Worm (Caenorhabditis elegans) whole organism, young adult: Measurements from ENCODE around the gene C15B12.9.

ENCODE experiments used
- B0035.1 ChIP-seq: sonication (generic microtip); optimal IDR thresholded peaks from 2 replicates; lab custom pipeline; 2016; ENCODE audit warnings: missing genetic modification characterization, mild to moderate bottlenecking, missing compliant biosample characterization, missing genotype, missing genetic modification reagents
- zfh-2 ChIP-seq: fragments of 200-800 bp; sonication (Bioruptor generic); conservative IDR thresholded peaks from 2 replicates; pipeline ENCODE4 v1.3.6; 2022; ENCODE audit warnings: missing genetic modification reagents, missing genetic modification characterization, missing compliant biosample characterization
- ztf-26 ChIP-seq: sonication (generic microtip); optimal IDR thresholded peaks from 2 replicates; lab custom pipeline; 2017; ENCODE audit warnings: missing genetic modification characterization, missing compliant biosample characterization

DNA sequence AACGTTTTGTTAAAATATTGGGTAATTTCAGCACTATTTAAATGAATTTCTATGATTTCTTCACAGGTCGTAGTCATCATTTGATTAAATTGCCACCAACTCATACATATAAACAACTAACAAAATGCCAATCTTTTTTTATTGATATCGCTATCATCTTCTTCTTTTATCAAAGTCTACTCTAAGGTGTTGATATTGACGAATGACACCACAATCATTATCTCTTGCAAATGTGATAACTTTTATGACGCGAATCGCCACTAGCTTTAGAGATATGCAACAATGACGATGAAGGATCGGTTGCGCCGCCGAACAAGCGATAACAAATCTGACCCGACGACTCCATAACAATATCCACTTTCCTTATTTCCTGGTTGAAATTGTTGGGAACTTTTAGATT, 45.9 kb downstream of the C15B12.9 start:
- TF ChIP-seq B0035.1 (tag; lab: Kevin White, UChicago), result no peak
- no peak for TF ChIP-seq zfh-2
- no peak for TF ChIP-seq ztf-26 (tag; lab: Kevin White, UChicago)
